Fruit fly (Drosophila melanogaster) whole organism, pupa: ENCODE measurements around the gene dysf.

Source experiments
- CG10348 ChIP-seq: fragments of 200-800 bp; sonication (Bioruptor generic); IDR thresholded peaks from 2 replicates; pipeline ENCODE4 v1.3.6; 2022; ENCODE audit warnings: missing biosample characterization, missing genetic modification characterization
- CG12605 ChIP-seq: fragments of 200-800 bp; sonication (Bioruptor generic); IDR thresholded peaks from 2 replicates; pipeline ENCODE4 v1.3.6; 2022; ENCODE audit warnings: missing biosample characterization, missing genetic modification characterization
- CG13204 ChIP-seq: fragments of 200-800 bp; sonication (Bioruptor generic); optimal IDR thresholded peaks from 2 replicates; lab custom pipeline; 2018; ENCODE audit warnings: missing biosample characterization, mild to moderate bottlenecking, missing genetic modification characterization, moderate library complexity
- CG14655 ChIP-seq: fragments of 200-800 bp; sonication (Bioruptor generic); optimal IDR thresholded peaks from 3 replicates; lab custom pipeline; 2017; ENCODE audit warnings: mild to moderate bottlenecking, missing biosample characterization, missing genetic modification reagents, missing genetic modification characterization
- CG15710 ChIP-seq: fragments of 200-800 bp; sonication (Bioruptor generic); optimal IDR thresholded peaks from 2 replicates; lab custom pipeline; 2018; ENCODE audit warnings: missing biosample characterization, mild to moderate bottlenecking, missing genetic modification characterization, moderate library complexity
- CG17806 ChIP-seq: fragments of 200-800 bp; sonication (Bioruptor generic); optimal IDR thresholded peaks from 2 replicates; lab custom pipeline; 2018; ENCODE audit warnings: missing biosample characterization, mild to moderate bottlenecking, missing genetic modification characterization, moderate library complexity
- CG32121 ChIP-seq: fragments of 200-800 bp; sonication (Bioruptor generic); IDR thresholded peaks from 2 replicates; pipeline ENCODE4 v1.3.6; 2022; ENCODE audit warnings: missing biosample characterization, missing genetic modification characterization
- CG34367 ChIP-seq: fragments of 200-800 bp; sonication (Bioruptor generic); optimal IDR thresholded peaks from 2 replicates; lab custom pipeline; 2018; ENCODE audit warnings: missing biosample characterization, mild to moderate bottlenecking, missing genetic modification characterization
- CG4496 ChIP-seq: fragments of 200-800 bp; sonication (Bioruptor generic); IDR thresholded peaks from 3 replicates; pipeline ENCODE4 v1.3.6; 2022; ENCODE audit warnings: missing biosample characterization, missing genetic modification characterization
- CG8159 ChIP-seq: fragments of 200-800 bp; sonication (Bioruptor generic); optimal IDR thresholded peaks from 3 replicates; lab custom pipeline; 2018; ENCODE audit warnings: missing biosample characterization, mild to moderate bottlenecking, missing genetic modification characterization, moderate library complexity
- CG8301 ChIP-seq: fragments of 200-800 bp; sonication (Bioruptor generic); optimal IDR thresholded peaks from 2 replicates; lab custom pipeline; 2018; ENCODE audit warnings: missing biosample characterization, mild to moderate bottlenecking, missing genetic modification characterization
- CG9948 ChIP-seq: fragments of 200-800 bp; sonication (Bioruptor generic); optimal IDR thresholded peaks from 2 replicates; lab custom pipeline; 2018; ENCODE audit warnings: missing biosample characterization, mild to moderate bottlenecking, missing genetic modification characterization, moderate library complexity
- D1 ChIP-seq: fragments of 200-800 bp; sonication (Bioruptor generic); optimal IDR thresholded peaks from 2 replicates; lab custom pipeline; 2018; ENCODE audit warnings: missing biosample characterization, mild to moderate bottlenecking, missing genetic modification characterization, moderate library complexity
- EcR ChIP-seq: fragments of 200-800 bp; sonication (Bioruptor generic); optimal IDR thresholded peaks from 3 replicates; lab custom pipeline; 2019; ENCODE audit warnings: missing biosample characterization, missing genetic modification characterization, mild to moderate bottlenecking, moderate library complexity, missing genetic modification reagents
- Ets98B ChIP-seq: fragments of 200-800 bp; sonication (Bioruptor generic); IDR thresholded peaks from 2 replicates; pipeline ENCODE4 v1.3.6; 2022; ENCODE audit warnings: missing biosample characterization, missing genetic modification characterization
- Pif1A ChIP-seq: fragments of 200-800 bp; sonication (Bioruptor generic); optimal IDR thresholded peaks from 3 replicates; lab custom pipeline; 2016; ENCODE audit warnings: missing biosample characterization, missing genetic modification characterization
- Pif1B ChIP-seq: fragments of 200-800 bp; sonication (Bioruptor generic); optimal IDR thresholded peaks from 3 replicates; lab custom pipeline; 2016; ENCODE audit warnings: missing biosample characterization, missing genetic modification characterization
- Snoo ChIP-seq: fragments of 200-800 bp; sonication (Bioruptor generic); optimal IDR thresholded peaks from 3 replicates; lab custom pipeline; 2017; ENCODE audit warnings: missing biosample characterization, mild to moderate bottlenecking, missing genetic modification characterization, inconsistent platforms
- fd96Ca ChIP-seq: fragments of 200-800 bp; sonication (Bioruptor generic); IDR thresholded peaks from 3 replicates; pipeline ENCODE4 v1.3.6; 2022; ENCODE audit warnings: missing biosample characterization, missing genetic modification characterization
- gl ChIP-seq: fragments of 200-800 bp; sonication (Bioruptor generic); optimal IDR thresholded peaks from 2 replicates; lab custom pipeline; 2018; ENCODE audit warnings: missing biosample characterization, mild to moderate bottlenecking, missing genetic modification characterization
- rn ChIP-seq: fragments of 200-800 bp; sonication (Bioruptor generic); IDR thresholded peaks from 2 replicates; pipeline ENCODE4 v1.3.6; 2022; ENCODE audit warnings: missing biosample characterization, missing genetic modification characterization

Gene dysf

DNA sequence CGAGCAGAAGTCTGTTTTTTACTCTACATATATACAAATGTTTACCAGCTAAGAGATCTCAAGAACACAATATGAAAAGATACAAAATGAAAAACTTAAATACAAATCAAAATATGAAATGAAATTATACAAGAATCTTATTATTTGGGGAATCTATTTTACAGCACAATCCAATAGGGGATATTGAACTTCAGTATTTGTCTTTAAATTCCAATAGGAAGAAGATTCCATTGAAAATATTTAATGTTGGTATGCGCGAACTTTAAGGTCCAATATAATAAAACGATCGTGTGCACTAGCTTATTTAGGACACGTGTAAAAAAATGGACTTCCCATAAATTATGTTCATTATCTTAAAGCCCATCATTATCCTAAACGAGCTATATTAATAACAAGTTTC, 60.6 kb downstream of the dysf start:
- TF ChIP-seq CG4496 (no peak), D1 (tag; lab: Kevin White, UChicago) (no peak), Snoo (tag; lab: Kevin White, UChicago) (no peak), CG32121 (GFP tag; lab: Robert Waterston, UW) (no peak), Ets98B (GFP tag; lab: Robert Waterston, UW) (no peak), Pif1A (GFP tag; lab: Kevin White, UChicago) (no peak), CG8159 (tag; lab: Kevin White, UChicago) (no peak), gl (tag; lab: Kevin White, UChicago) (no peak), CG34367 (no peak), CG8301 (tag; lab: Kevin White, UChicago) (no peak)

DNA sequence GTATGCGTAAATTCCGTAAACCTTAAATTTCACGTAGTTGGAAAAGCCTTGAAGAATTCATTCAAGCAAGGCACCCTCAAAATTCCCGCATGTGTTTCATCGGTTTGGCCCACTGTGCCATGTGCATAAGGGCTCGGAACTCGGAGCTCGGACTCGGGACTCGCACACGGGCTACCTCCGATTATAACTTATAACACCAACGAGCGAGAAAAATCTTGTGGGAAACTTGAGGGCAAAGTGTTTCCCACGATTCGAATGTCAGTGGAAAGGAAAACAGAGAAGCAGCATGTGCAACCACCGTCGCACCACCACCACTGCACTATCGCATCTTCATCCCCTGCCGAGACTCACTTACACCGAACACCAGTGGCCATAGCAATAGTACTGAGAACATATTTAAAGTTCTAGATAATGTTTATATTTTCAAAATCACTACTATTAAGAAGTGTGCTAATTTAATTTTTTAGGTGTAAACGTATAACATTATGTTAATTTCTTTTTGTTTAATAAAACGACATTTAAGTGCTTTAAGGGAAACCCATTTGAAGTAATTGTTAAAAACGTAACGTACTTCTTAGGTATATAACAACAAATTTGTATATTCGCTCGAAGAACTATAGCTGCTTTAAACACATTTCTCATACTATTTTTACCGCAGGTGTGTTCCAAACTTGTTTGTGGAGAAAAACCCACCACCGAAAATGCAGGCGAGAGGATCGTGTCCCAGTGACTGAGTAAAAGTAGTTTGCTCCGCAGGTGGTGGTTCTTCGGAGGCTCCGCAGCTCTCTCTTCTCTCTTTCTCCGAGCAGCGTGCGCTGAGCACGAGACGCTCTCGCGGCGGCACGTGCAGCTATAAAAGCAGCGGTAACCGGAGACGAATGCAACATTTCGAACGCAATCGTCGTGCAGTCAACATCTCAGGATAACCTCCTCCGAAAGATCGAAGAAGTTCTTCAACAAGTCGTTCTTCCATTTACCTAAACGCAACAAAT, 62.1 kb downstream of the dysf start:
- TF ChIP-seq CG32121 (GFP tag; lab: Robert Waterston, UW) (peak; percentile 36; the same call in 1 of the 2 replicates), CG12605 (GFP tag; lab: Robert Waterston, UW) (peak; percentile 53), CG17806 (peak; percentile 91), gl (tag; lab: Kevin White, UChicago) (peak; percentile 84), fd96Ca (GFP tag; lab: Robert Waterston, UW) (no peak), Pif1A (GFP tag; lab: Kevin White, UChicago) (peak; percentile 91), CG15710 (tag; lab: Kevin White, UChicago) (peak; percentile 95), Pif1B (GFP tag; lab: Kevin White, UChicago) (peak; percentile 90), CG9948 (tag; lab: Kevin White, UChicago) (peak; percentile 90), CG4496 (peak; percentile 89), Snoo (tag; lab: Kevin White, UChicago) (peak; percentile 88), D1 (tag; lab: Kevin White, UChicago) (peak; percentile 90), CG8159 (tag; lab: Kevin White, UChicago) (peak; percentile 96), CG14655 (peak; percentile 91), CG8301 (tag; lab: Kevin White, UChicago) (peak; percentile 92), Ets98B (GFP tag; lab: Robert Waterston, UW) (peak; percentile 20; the same call in 1 of the 2 replicates), EcR (GFP tag; lab: Kevin White, UChicago) (peak; percentile 14), CG10348 (no peak), CG34367 (peak; percentile 87), rn (GFP tag; lab: Robert Waterston, UW) (0 out of 2 replicates have a peak, but pooled peaks have one; percentile 28), CG13204 (GFP tag; lab: Kevin White, UChicago) (peak; percentile 78)
- TF ChIP-seq, all 21 proteins: peak for 19

DNA sequence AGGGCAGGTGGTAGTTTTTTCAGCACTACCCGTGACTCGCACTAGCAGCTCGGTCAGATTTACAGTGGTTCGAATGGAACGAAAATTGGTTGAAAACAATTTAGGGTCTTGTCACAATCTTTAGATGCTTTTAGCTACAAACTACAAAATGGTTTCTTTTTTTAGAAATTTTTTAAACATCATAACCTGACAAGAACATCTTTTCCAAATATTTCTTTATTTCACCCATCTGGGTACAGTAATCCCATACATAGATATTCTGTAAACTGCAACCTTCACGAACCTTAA, 63.2 kb downstream of the dysf start:
- no peak for TF ChIP-seq CG14655
- no peak for TF ChIP-seq CG15710 (tag; lab: Kevin White, UChicago)
- TF ChIP-seq CG32121 (GFP tag; lab: Robert Waterston, UW): no peak
- TF ChIP-seq Ets98B (GFP tag; lab: Robert Waterston, UW): no peak
- TF ChIP-seq fd96Ca (GFP tag; lab: Robert Waterston, UW): no peak
- no peak for TF ChIP-seq CG9948 (tag; lab: Kevin White, UChicago)
- TF ChIP-seq Pif1B (GFP tag; lab: Kevin White, UChicago): no peak
- no peak for TF ChIP-seq CG17806
- TF ChIP-seq CG34367: no peak
- TF ChIP-seq CG10348: no peak
- TF ChIP-seq EcR (GFP tag; lab: Kevin White, UChicago): no peak
- TF ChIP-seq Snoo (tag; lab: Kevin White, UChicago): no peak
- TF ChIP-seq D1 (tag; lab: Kevin White, UChicago): no peak
- TF ChIP-seq CG8159 (tag; lab: Kevin White, UChicago): no peak
- TF ChIP-seq rn (GFP tag; lab: Robert Waterston, UW): no peak
- TF ChIP-seq CG8301 (tag; lab: Kevin White, UChicago): no peak
- TF ChIP-seq CG12605 (GFP tag; lab: Robert Waterston, UW): no peak
- TF ChIP-seq gl (tag; lab: Kevin White, UChicago): no peak
- no peak for TF ChIP-seq Pif1A (GFP tag; lab: Kevin White, UChicago)

DNA sequence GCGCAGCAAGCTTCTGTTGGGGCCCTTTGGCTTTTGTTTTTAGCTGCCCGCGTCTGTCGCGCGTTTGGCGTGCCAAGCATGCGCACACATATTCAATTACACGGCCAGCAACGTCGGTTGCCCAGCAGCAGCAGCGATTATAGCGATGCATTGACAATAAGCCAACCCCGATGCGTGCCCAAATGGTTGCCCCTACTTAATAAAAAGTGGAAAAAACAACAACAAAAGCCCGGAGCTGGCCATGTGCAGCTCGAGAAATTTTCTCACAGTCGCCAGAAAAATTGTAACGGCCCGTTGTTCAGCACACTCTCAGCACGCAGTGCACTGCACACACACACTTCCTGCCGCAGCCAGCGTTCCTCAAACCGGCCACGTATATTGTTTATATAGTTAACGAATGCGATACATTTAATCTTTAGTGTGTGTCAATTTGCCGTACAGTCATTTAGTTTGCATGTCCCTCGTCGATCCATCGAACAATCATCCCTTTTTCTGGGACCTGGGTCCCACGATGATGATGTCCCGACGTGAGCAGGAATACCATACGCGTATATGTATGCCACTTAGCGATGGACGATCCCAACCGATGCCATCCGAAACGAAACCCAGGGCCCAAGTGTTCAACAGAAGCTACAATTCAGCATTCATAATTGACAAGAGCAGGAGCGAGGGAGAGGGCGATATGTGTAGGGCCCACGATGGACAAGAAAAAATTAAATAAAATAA, 63.7 kb downstream of the dysf start:
- TF ChIP-seq CG34367: no peak
- TF ChIP-seq CG4496: no peak
- TF ChIP-seq EcR (GFP tag; lab: Kevin White, UChicago): peak; percentile 0
- TF ChIP-seq gl (tag; lab: Kevin White, UChicago): no peak
- no peak for TF ChIP-seq CG14655
- peak; percentile 14 for TF ChIP-seq CG13204 (GFP tag; lab: Kevin White, UChicago)
- no peak for TF ChIP-seq D1 (tag; lab: Kevin White, UChicago)
- no peak for TF ChIP-seq CG9948 (tag; lab: Kevin White, UChicago)
- TF ChIP-seq CG8301 (tag; lab: Kevin White, UChicago): no peak
- no peak for TF ChIP-seq CG17806
- peak; percentile 1 for TF ChIP-seq Snoo (tag; lab: Kevin White, UChicago)
- no peak for TF ChIP-seq CG8159 (tag; lab: Kevin White, UChicago)
- TF ChIP-seq fd96Ca (GFP tag; lab: Robert Waterston, UW): no peak
- TF ChIP-seq Pif1B (GFP tag; lab: Kevin White, UChicago): no peak
- no peak for TF ChIP-seq CG32121 (GFP tag; lab: Robert Waterston, UW)
- no peak for TF ChIP-seq CG10348
- TF ChIP-seq CG15710 (tag; lab: Kevin White, UChicago): no peak
- TF ChIP-seq CG12605 (GFP tag; lab: Robert Waterston, UW): no peak
- TF ChIP-seq rn (GFP tag; lab: Robert Waterston, UW): no peak
- no peak for TF ChIP-seq Pif1A (GFP tag; lab: Kevin White, UChicago)
- no peak for TF ChIP-seq Ets98B (GFP tag; lab: Robert Waterston, UW)
